Fruit fly (Drosophila melanogaster) whole organism, embryonic: ENCODE data around the gene CG12974.
A peak's percentile ranks its signal among the peaks of the same experiment; 100 is the strongest.

Experiments
- B-H2 ChIP-seq: fragments of 200-800 bp; sonication (Bioruptor generic); optimal IDR thresholded peaks from 2 replicates; lab custom pipeline; 2018; ENCODE audit warnings: missing biosample characterization, mild to moderate bottlenecking, missing genetic modification characterization
- CG12744 ChIP-seq: fragments of 200-800 bp; sonication (Bioruptor generic); optimal IDR thresholded peaks from 2 replicates; lab custom pipeline; 2016; ENCODE audit warnings: missing biosample characterization, missing genetic modification characterization
- CG12769 ChIP-seq: fragments of 200-800 bp; sonication (Bioruptor generic); optimal IDR thresholded peaks from 2 replicates; lab custom pipeline; 2019; ENCODE audit warnings: missing biosample characterization, mild to moderate bottlenecking, missing genetic modification characterization, moderate library complexity
- CG13624 ChIP-seq: fragments of 200-800 bp; sonication (Bioruptor generic); optimal IDR thresholded peaks from 2 replicates; lab custom pipeline; 2016; ENCODE audit warnings: missing biosample characterization, missing genetic modification characterization
- CG14014 ChIP-seq: fragments of 200-800 bp; sonication (Bioruptor generic); IDR thresholded peaks from 2 replicates; pipeline ENCODE4 v1.3.6; 2022; ENCODE audit warnings: missing biosample characterization, missing genetic modification characterization
- CG15073 ChIP-seq: fragments of 200-800 bp; sonication (Bioruptor generic); optimal IDR thresholded peaks from 2 replicates; lab custom pipeline; 2016; ENCODE audit warnings: missing biosample characterization, missing genetic modification characterization
- CG17328 ChIP-seq: fragments of 200-800 bp; sonication (Bioruptor generic); IDR thresholded peaks from 2 replicates; pipeline ENCODE4 v1.3.6; 2022; ENCODE audit warnings: missing biosample characterization, missing genetic modification characterization
- CG1832 ChIP-seq: fragments of 200-800 bp; sonication (Bioruptor generic); optimal IDR thresholded peaks from 2 replicates; lab custom pipeline; 2017; ENCODE audit warnings: missing biosample characterization, mild to moderate bottlenecking, missing genetic modification characterization, inconsistent platforms
- CG3163 ChIP-seq: fragments of 200-800 bp; sonication (Bioruptor generic); optimal IDR thresholded peaks from 3 replicates; lab custom pipeline; 2016; ENCODE audit warnings: missing biosample characterization, missing genetic modification characterization
- CG32532 ChIP-seq: fragments of 200-800 bp; sonication (Bioruptor generic); IDR thresholded peaks from 2 replicates; pipeline ENCODE4 v1.3.6; 2022; ENCODE audit warnings: missing biosample characterization, missing genetic modification characterization
- CG32767 ChIP-seq: fragments of 200-800 bp; sonication (Bioruptor generic); IDR thresholded peaks from 2 replicates; pipeline ENCODE4 v1.3.6; 2022; ENCODE audit warnings: missing biosample characterization, missing genetic modification characterization
- CG34224 ChIP-seq: fragments of 200-800 bp; sonication (Bioruptor generic); IDR thresholded peaks from 3 replicates; pipeline ENCODE4 v1.3.6; 2022; ENCODE audit warnings: missing biosample characterization, missing genetic modification characterization; ENCODE audit not compliant: partially characterized antibody
- CG34422 ChIP-seq: fragments of 200-800 bp; sonication (Bioruptor generic); IDR thresholded peaks from 3 replicates; pipeline ENCODE4 v1.3.6; 2022; ENCODE audit warnings: missing biosample characterization, missing genetic modification characterization
- CG4360 ChIP-seq: fragments of 200-800 bp; sonication (Bioruptor generic); IDR thresholded peaks from 2 replicates; pipeline ENCODE4 v1.3.6; 2022; ENCODE audit warnings: missing biosample characterization, missing genetic modification characterization
- CG7963 ChIP-seq: fragments of 200-800 bp; sonication (Bioruptor generic); IDR thresholded peaks from 3 replicates; pipeline ENCODE4 v1.3.6; 2022; ENCODE audit warnings: missing biosample characterization, missing genetic modification characterization; ENCODE audit not compliant: partially characterized antibody
- CG8478 ChIP-seq: fragments of >200 bp; optimal IDR thresholded peaks from 2 replicates; lab custom pipeline; 2018
- CrebB ChIP-seq: fragments of 200-800 bp; sonication (Bioruptor generic); optimal IDR thresholded peaks from 3 replicates; lab custom pipeline; 2018; ENCODE audit warnings: missing biosample characterization, mild to moderate bottlenecking, missing genetic modification characterization
- Fer3 ChIP-seq: fragments of 200-800 bp; sonication (Bioruptor generic); optimal IDR thresholded peaks from 2 replicates; lab custom pipeline; 2018; ENCODE audit warnings: missing biosample characterization, mild to moderate bottlenecking, missing genetic modification characterization, moderate library complexity
- Max ChIP-seq: fragments of 200-800 bp; sonication (Bioruptor generic); optimal IDR thresholded peaks from 2 replicates; lab custom pipeline; 2016; ENCODE audit warnings: missing biosample characterization, mild to moderate bottlenecking, missing genetic modification characterization
- Mrtf ChIP-seq: fragments of 200-800 bp; sonication (Bioruptor generic); IDR thresholded peaks from 3 replicates; pipeline ENCODE4 v1.3.6; 2022; ENCODE audit warnings: missing biosample characterization, missing genetic modification characterization
- NC2α ChIP-seq: fragments of 200-800 bp; sonication (Bioruptor generic); optimal IDR thresholded peaks from 2 replicates; lab custom pipeline; 2016; ENCODE audit warnings: missing biosample characterization, missing genetic modification characterization
- NFAT ChIP-seq: fragments of 200-800 bp; sonication (Bioruptor generic); IDR thresholded peaks from 2 replicates; pipeline ENCODE4 v1.3.6; 2022; ENCODE audit warnings: missing biosample characterization, missing genetic modification characterization
- Oaz ChIP-seq: fragments of 200-800 bp; sonication (Bioruptor generic); IDR thresholded peaks from 2 replicates; pipeline ENCODE4 v1.3.6; 2022; ENCODE audit warnings: missing biosample characterization, missing genetic modification characterization
- Optix ChIP-seq: fragments of 200-800 bp; sonication (Bioruptor generic); IDR thresholded peaks from 3 replicates; pipeline ENCODE4 v1.3.6; 2022; ENCODE audit warnings: missing biosample characterization, missing genetic modification characterization
- Sox100B ChIP-seq: fragments of 200-800 bp; sonication (Bioruptor generic); optimal IDR thresholded peaks from 3 replicates; lab custom pipeline; 2018; ENCODE audit warnings: missing biosample characterization, mild to moderate bottlenecking, missing genetic modification characterization
- bcd ChIP-seq: fragments of 200-800 bp; sonication (Bioruptor generic); optimal IDR thresholded peaks from 2 replicates; lab custom pipeline; 2017; ENCODE audit warnings: missing biosample characterization, mild to moderate bottlenecking, missing genetic modification characterization
- btn ChIP-seq: fragments of 200-800 bp; sonication (Bioruptor generic); optimal IDR thresholded peaks from 2 replicates; lab custom pipeline; 2016; ENCODE audit warnings: missing biosample characterization, missing genetic modification characterization
- croc ChIP-seq: fragments of 200-800 bp; sonication (Bioruptor generic); conservative IDR thresholded peaks from 3 replicates; pipeline ENCODE4 v1.3.6; 2022; ENCODE audit warnings: missing biosample characterization, missing genetic modification characterization
- dpn ChIP-seq, 2 experiments: fragments of 200-800 bp; sonication (Bioruptor generic); optimal IDR thresholded peaks; 3 replicates each; lab custom pipeline; 2016; ENCODE audit warnings: missing biosample characterization in 2 of 2, missing genetic modification characterization in 2 of 2
- fd102C ChIP-seq: fragments of 200-800 bp; sonication (Bioruptor generic); optimal IDR thresholded peaks from 2 replicates; lab custom pipeline; 2018; ENCODE audit warnings: missing biosample characterization, mild to moderate bottlenecking, missing genetic modification characterization, moderate library complexity
- ftz-f1 ChIP-seq: fragments of 200-800 bp; sonication (Bioruptor generic); optimal IDR thresholded peaks from 2 replicates; lab custom pipeline; 2016; ENCODE audit warnings: missing biosample characterization, missing genetic modification characterization
- gsb-n ChIP-seq: fragments of 200-800 bp; sonication (Bioruptor generic); optimal IDR thresholded peaks from 3 replicates; lab custom pipeline; 2018; ENCODE audit warnings: missing biosample characterization, mild to moderate bottlenecking, missing genetic modification characterization
- hkb ChIP-seq, 2 experiments: fragments of 200-800 bp in 1 of 2; fragments of >200 bp in 1 of 2; sonication (Bioruptor generic) in 1 of 2; IDR thresholded peaks in 1 of 2; optimal IDR thresholded peaks in 1 of 2; 2 replicates each; pipeline versions ENCODE4 v1.3.6 to Lab custom; 2017 to 2022; ENCODE audit warnings: missing biosample characterization in 1 of 2, missing genetic modification characterization in 1 of 2
- lab ChIP-seq: fragments of 200-800 bp; sonication (Bioruptor generic); optimal IDR thresholded peaks from 3 replicates; lab custom pipeline; 2017; ENCODE audit warnings: missing biosample characterization, missing genetic modification characterization, mild to moderate bottlenecking, moderate library complexity, missing genetic modification reagents
- lbe ChIP-seq: fragments of 200-800 bp; sonication (Bioruptor generic); optimal IDR thresholded peaks from 2 replicates; lab custom pipeline; 2016; ENCODE audit warnings: missing biosample characterization, mild to moderate bottlenecking, missing genetic modification characterization
- lov ChIP-seq, 2 experiments: fragments of 200-800 bp in 1 of 2; fragments of >200 bp in 1 of 2; sonication (Bioruptor generic) in 1 of 2; IDR thresholded peaks in 1 of 2; optimal IDR thresholded peaks in 1 of 2; 2 replicates in 1 of 2; 3 replicates in 1 of 2; pipeline versions ENCODE4 v1.3.6 to Lab custom; 2017 to 2022; ENCODE audit warnings: missing biosample characterization in 1 of 2, missing genetic modification characterization in 1 of 2
- otp ChIP-seq: fragments of 200-800 bp; sonication (Bioruptor generic); IDR thresholded peaks from 3 replicates; pipeline ENCODE4, ENCODE4 v1.3.6; 2022; ENCODE audit warnings: missing biosample characterization, missing genetic modification characterization
- pb ChIP-seq: fragments of 200-800 bp; sonication (Bioruptor generic); optimal IDR thresholded peaks from 3 replicates; lab custom pipeline; 2016; ENCODE audit warnings: missing biosample characterization, missing genetic modification characterization
- phol ChIP-seq: fragments of 200-800 bp; sonication (Bioruptor generic); optimal IDR thresholded peaks from 3 replicates; lab custom pipeline; 2018; ENCODE audit warnings: missing biosample characterization, mild to moderate bottlenecking, missing genetic modification characterization, moderate library complexity
- pita ChIP-seq: fragments of 200-800 bp; sonication (Bioruptor generic); optimal IDR thresholded peaks from 2 replicates; lab custom pipeline; 2017; ENCODE audit warnings: missing biosample characterization, mild to moderate bottlenecking, missing genetic modification characterization
- pnt ChIP-seq: fragments of 200-800 bp; sonication (Bioruptor generic); optimal IDR thresholded peaks from 3 replicates; lab custom pipeline; 2016; ENCODE audit warnings: missing biosample characterization, missing genetic modification characterization
- pzg ChIP-seq: fragments of 200-800 bp; sonication (Bioruptor generic); optimal IDR thresholded peaks from 3 replicates; lab custom pipeline; 2018; ENCODE audit warnings: missing biosample characterization, mild to moderate bottlenecking, missing genetic modification characterization, moderate library complexity
- rib ChIP-seq: fragments of 200-800 bp; sonication (Bioruptor generic); IDR thresholded peaks from 2 replicates; pipeline ENCODE4 v1.3.6; 2022; ENCODE audit warnings: missing biosample characterization, missing genetic modification characterization
- sob ChIP-seq: fragments of 200-800 bp; sonication (Bioruptor generic); IDR thresholded peaks from 2 replicates; pipeline ENCODE4 v1.3.6; 2022; ENCODE audit warnings: missing biosample characterization, missing genetic modification characterization
- stwl ChIP-seq: fragments of 200-800 bp; sonication (Bioruptor generic); optimal IDR thresholded peaks from 3 replicates; lab custom pipeline; 2018; ENCODE audit warnings: missing biosample characterization, mild to moderate bottlenecking, missing genetic modification characterization, moderate library complexity
- tio ChIP-seq: fragments of 200-800 bp; sonication (Bioruptor generic); optimal IDR thresholded peaks from 2 replicates; lab custom pipeline; 2017; ENCODE audit warnings: missing biosample characterization, missing genetic modification characterization, inconsistent platforms
- tll ChIP-seq, 2 experiments: fragments of 200-800 bp in 1 of 2; fragments of >200 bp in 1 of 2; sonication (Bioruptor generic) in 1 of 2; optimal IDR thresholded peaks; 2 replicates each; lab custom pipeline; 2017 to 2019; ENCODE audit warnings: missing biosample characterization in 2 of 2, missing genetic modification characterization in 2 of 2, mild to moderate bottlenecking in 1 of 2, moderate library complexity in 1 of 2
- twi ChIP-seq: fragments of 200-800 bp; optimal IDR thresholded peaks from 2 replicates; lab custom pipeline; 2019; ENCODE audit warnings: missing biosample characterization, mild to moderate bottlenecking, missing genetic modification characterization, moderate library complexity
- z ChIP-seq: fragments of 200-800 bp; sonication (Bioruptor generic); IDR thresholded peaks from 3 replicates; pipeline ENCODE4 v1.3.6; 2022; ENCODE audit warnings: missing biosample characterization, missing genetic modification characterization
- zfh2 ChIP-seq: fragments of 200-800 bp; sonication (Bioruptor generic); optimal IDR thresholded peaks from 2 replicates; lab custom pipeline; 2016; ENCODE audit warnings: missing biosample characterization, missing genetic modification characterization

Gene CG12974

dm6 chr3L:21304400-21304799 is 18.6 kb upstream of the CG12974 start, which contains the start of the genes CG11309 and CG7632 (continued):
- TF ChIP-seq croc (GFP tag; lab: Robert Waterston, UW) (peak; percentile 96), stwl (tag; lab: Kevin White, UChicago) (peak; percentile 99), Optix (peak; percentile 89), CG34224 (GFP tag; lab: Robert Waterston, UW) (no peak; the same call in 2 of the 3 replicates), rib (GFP tag; lab: Robert Waterston, UW) (peak; percentile 98), pnt (peak; percentile 97), CG15073 (GFP tag; lab: Kevin White, UChicago) (peak; percentile 79), CG14014 (GFP tag; lab: Robert Waterston, UW) (peak; percentile 98), fd102C (GFP tag; lab: Kevin White, UChicago) (peak; percentile 98), CG8478 (lab: Kevin White, UChicago) (no peak), CG3163 (peak; percentile 90), CG4360 (peak; percentile 88), NC2α (peak; percentile 98), hkb (optimal IDR thresholded peaks at IDR 0.05; lab: Kevin White, UChicago) (peak; percentile 30), hkb (GFP tag; IDR thresholded peaks at IDR 0.05; lab: Robert Waterston, UW) (peak; percentile 100), CG12744 (GFP tag; lab: Kevin White, UChicago) (peak; percentile 99), CG12769 (tag; lab: Kevin White, UChicago) (peak; percentile 100), CG32532 (peak; percentile 98), bcd (GFP tag; lab: Kevin White, UChicago) (peak; percentile 99), CG1832 (no peak), btn (peak; percentile 98), CG13624 (GFP tag; lab: Kevin White, UChicago) (peak; percentile 99), tio (GFP tag; lab: Kevin White, UChicago) (peak; percentile 94), CG7963 (GFP tag; lab: Robert Waterston, UW) (no peak), B-H2 (GFP tag; lab: Kevin White, UChicago) (peak; percentile 100), CG34422 (peak; percentile 97), Mrtf (GFP tag; lab: Robert Waterston, UW) (peak; percentile 95), lov (optimal IDR thresholded peaks at IDR 0.05; lab: Kevin White, UChicago) (no peak), lov (GFP tag; IDR thresholded peaks at IDR 0.05; lab: Robert Waterston, UW) (peak; percentile 99), CG17328 (GFP tag; lab: Robert Waterston, UW) (peak; percentile 99), otp (peak; percentile 98), pita (no peak), Oaz (GFP tag; lab: Robert Waterston, UW) (peak; percentile 97), Fer3 (tag; lab: Kevin White, UChicago) (peak; percentile 100), sob (GFP tag; lab: Robert Waterston, UW) (peak; percentile 98), zfh2 (GFP tag; lab: Kevin White, UChicago) (peak; percentile 97), pzg (GFP tag; lab: Kevin White, UChicago) (peak; percentile 67), phol (tag; lab: Kevin White, UChicago) (peak; percentile 99), tll (GFP tag; optimal IDR thresholded peaks at IDR 0.05; lab: Kevin White, UChicago) (peak in 1 of 2 experiments; percentile 86), Sox100B (peak; percentile 99), ftz-f1 (GFP tag; lab: Kevin White, UChicago) (peak; percentile 93), z (GFP tag; lab: Robert Waterston, UW) (peak; percentile 82; the same call in 2 of the 3 replicates), CG32767 (GFP tag; lab: Robert Waterston, UW) (peak; percentile 98), NFAT (GFP tag; lab: Robert Waterston, UW) (peak; percentile 97), gsb-n (tag; lab: Kevin White, UChicago) (peak; percentile 99), pb (GFP tag; lab: Kevin White, UChicago) (peak; percentile 98), twi (peak; percentile 99), dpn (GFP tag; optimal IDR thresholded peaks at IDR 0.05; lab: Kevin White, UChicago) (peak; percentile 98 to 99), CrebB (tag; lab: Kevin White, UChicago) (peak; percentile 100), Max (GFP tag; lab: Kevin White, UChicago) (peak; percentile 99), lab (GFP tag; lab: Kevin White, UChicago) (peak; percentile 100), lbe (GFP tag; lab: Kevin White, UChicago) (peak; percentile 99)
